Worm (Caenorhabditis elegans): Measurements from ENCODE around the gene mex-6.

The mex-6 gene

DNA sequence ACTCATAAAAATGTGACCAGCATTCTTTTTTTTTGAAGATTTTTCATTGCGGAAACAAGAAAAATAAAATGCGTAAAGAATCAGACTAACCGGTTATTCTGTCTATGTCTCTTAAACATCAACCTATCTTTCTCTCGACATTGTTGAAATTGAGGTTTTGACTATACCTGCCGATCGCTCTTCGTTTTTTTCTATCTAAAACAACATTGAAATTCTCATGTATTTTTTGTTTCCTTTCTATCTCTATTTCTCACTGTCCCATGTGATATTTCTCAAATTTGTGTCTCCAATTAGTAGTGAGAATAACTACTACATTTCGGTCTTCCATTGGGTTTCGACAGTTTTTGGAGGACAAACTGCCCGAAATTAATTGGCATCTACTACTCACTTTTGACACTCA lies 36.9 kb downstream of the mex-6 start:
- TF ChIP-seq nhr-43 (tag; optimal IDR thresholded peaks at IDR 0.05; ENCODE audit: poor library complexity, severe bottlenecking) (peak; percentile 9), pqm-1 (tag; optimal IDR thresholded peaks at IDR 0.05) (no peak), egl-5 (tag; optimal IDR thresholded peaks at IDR 0.05) (no peak), ceh-9 (tag; optimal IDR thresholded peaks at IDR 0.05) (no peak), nhr-11 (tag; optimal IDR thresholded peaks at IDR 0.05) (no peak), nhr-25 (tag; optimal IDR thresholded peaks at IDR 0.05) (peak; percentile 75), ztf-4 (tag; optimal IDR thresholded peaks at IDR 0.05) (no peak), ama-1 (optimal IDR thresholded peaks at IDR 0.05) (no peak), nhr-23 (tag; optimal IDR thresholded peaks at IDR 0.05) (peak; percentile 10)

DNA sequence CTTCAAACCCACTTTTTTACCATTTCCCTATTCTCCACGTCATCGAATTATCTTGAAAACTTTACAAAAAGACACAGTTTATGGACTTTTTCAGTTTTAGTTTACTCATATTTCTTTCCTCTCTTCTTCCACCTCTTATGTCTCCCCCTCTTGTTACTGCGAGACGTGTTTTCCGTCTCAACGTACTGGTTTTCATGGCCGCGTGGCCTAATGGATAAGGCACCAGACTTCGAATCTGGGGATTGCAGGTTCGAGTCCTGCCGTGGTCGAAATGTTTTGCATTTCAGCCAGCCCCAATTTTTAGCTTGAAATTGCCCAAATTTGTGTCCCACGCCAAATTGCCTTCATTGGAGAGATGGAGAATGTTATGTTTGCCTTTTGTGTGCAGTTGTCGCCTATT lies 42.1 kb downstream of the mex-6 start:
- TF ChIP-seq nhr-23 (tag; optimal IDR thresholded peaks at IDR 0.05) (peak; percentile 53), pha-4 (tag; optimal IDR thresholded peaks at IDR 0.05) (peak; percentile 1), nhr-43 (tag; optimal IDR thresholded peaks at IDR 0.05; ENCODE audit: poor library complexity, severe bottlenecking) (peak; percentile 33), skn-1 (tag; optimal IDR thresholded peaks at IDR 0.05) (no peak), nhr-76 (tag; optimal IDR thresholded peaks at IDR 0.05) (no peak), pqm-1 (tag; optimal IDR thresholded peaks at IDR 0.05) (no peak), nfya-1 (tag; optimal IDR thresholded peaks at IDR 0.05; ENCODE audit: insufficient read depth) (peak; percentile 24), nhr-77 (tag; optimal IDR thresholded peaks at IDR 0.05) (peak; percentile 72), hmg-11 (tag; optimal IDR thresholded peaks at IDR 0.05) (peak; percentile 63), elt-3 (tag; optimal IDR thresholded peaks at IDR 0.05) (no peak), mdl-1 (tag; optimal IDR thresholded peaks at IDR 0.05) (no peak), lin-39 (tag; optimal IDR thresholded peaks at IDR 0.05) (no peak), unc-39 (tag; optimal IDR thresholded peaks at IDR 0.05) (peak; percentile 23), nhr-25 (tag; optimal IDR thresholded peaks at IDR 0.05) (peak; percentile 42), elt-2 (tag; optimal IDR thresholded peaks at IDR 0.05) (peak; percentile 37), lsy-12 (tag; optimal IDR thresholded peaks at IDR 0.05) (peak; percentile 70), ceh-9 (tag; optimal IDR thresholded peaks at IDR 0.05) (no peak)

DNA sequence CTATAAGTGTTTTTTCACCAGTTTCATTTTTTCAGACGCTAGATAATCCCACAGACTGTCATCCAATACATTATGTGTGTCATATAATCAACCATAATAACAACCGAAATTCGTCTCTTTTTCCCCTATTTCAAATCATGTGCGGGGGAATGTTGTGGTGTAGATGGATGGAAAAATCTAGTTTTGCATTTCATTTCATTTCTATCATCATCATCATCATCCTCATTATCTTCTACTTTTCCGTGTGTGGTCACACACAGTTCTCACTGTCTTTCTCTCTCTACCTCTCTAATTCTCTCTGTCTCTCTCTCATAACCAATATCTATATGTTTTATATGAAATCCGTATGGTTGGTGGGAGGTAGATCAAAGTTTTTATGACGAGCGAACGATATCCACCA lies 49.4 kb downstream of the mex-6 start:
- TF ChIP-seq aly-2 (tag; optimal IDR thresholded peaks at IDR 0.05) (no peak), fos-1 (tag; optimal IDR thresholded peaks at IDR 0.05) (no peak), nhr-23 (tag; optimal IDR thresholded peaks at IDR 0.05) (peak; percentile 54)

DNA sequence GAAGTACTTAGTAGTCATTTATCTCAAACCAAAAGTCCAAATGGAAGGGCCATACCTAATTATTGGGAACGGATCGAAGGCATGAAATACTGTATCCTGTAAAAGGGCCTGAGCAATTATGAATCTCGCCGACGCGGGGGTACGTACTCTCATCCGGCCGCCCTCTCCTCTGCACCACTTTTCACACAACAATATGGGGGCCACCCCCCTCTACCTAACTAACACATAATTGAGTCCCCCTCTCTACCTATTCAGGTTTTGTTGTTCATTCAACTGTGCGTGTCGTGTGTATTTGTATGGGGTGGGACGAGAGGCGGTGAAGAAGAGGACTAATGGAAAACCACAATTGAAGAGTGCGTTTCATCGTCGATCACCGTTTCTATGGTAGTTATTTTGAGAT lies 50.4 kb downstream of the mex-6 start:
- TF ChIP-seq mml-1 (tag; optimal IDR thresholded peaks at IDR 0.05) (no peak), ceh-28 (tag; optimal IDR thresholded peaks at IDR 0.05) (no peak), nhr-77 (tag; optimal IDR thresholded peaks at IDR 0.05) (no peak), lin-15B (tag; optimal IDR thresholded peaks at IDR 0.05) (no peak), nfya-1 (tag; optimal IDR thresholded peaks at IDR 0.05; ENCODE audit: insufficient read depth) (no peak), ceh-82 (tag; optimal IDR thresholded peaks at IDR 0.05) (no peak), nhr-23 (tag; optimal IDR thresholded peaks at IDR 0.05) (no peak), skn-1 (tag; optimal IDR thresholded peaks at IDR 0.05) (no peak), nhr-67 (tag; optimal IDR thresholded peaks at IDR 0.05) (no peak), elt-3 (tag; optimal IDR thresholded peaks at IDR 0.05) (no peak), eor-1 (tag; optimal IDR thresholded peaks at IDR 0.05) (no peak), nhr-11 (tag; optimal IDR thresholded peaks at IDR 0.05) (no peak), unc-62 (GFP tag; optimal IDR thresholded peaks at IDR 0.05) (no peak), fkh-2 (tag; optimal IDR thresholded peaks at IDR 0.05) (no peak), ama-1 (optimal IDR thresholded peaks at IDR 0.05) (no peak), ztf-11 (tag; optimal IDR thresholded peaks at IDR 0.05) (no peak), ceh-16 (tag; optimal IDR thresholded peaks at IDR 0.05) (no peak), zag-1 (tag; optimal IDR thresholded peaks at IDR 0.05) (no peak)

DNA sequence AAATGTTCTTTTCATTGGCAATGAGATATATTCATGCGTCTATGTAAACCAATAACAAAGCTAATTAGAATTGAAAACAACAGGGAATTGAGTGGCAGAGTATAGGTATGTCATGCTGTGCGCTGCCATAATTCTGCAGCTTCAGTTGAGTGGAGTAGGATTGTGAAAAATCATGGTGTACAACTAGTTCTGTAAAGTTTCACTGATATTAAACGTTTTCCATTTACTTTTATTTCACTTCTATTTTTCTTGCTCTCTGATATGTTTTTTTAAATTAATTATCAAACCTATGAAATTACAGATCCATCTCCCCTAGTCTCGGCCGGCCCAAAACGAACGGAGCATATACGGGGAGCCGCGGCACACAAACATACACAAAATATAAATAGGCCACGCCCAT lies 51.7 kb downstream of the mex-6 start, which contains the start of gene exc-7:
Gene exc-7 (plus strand): TSS at position 301 of the 400 bp plus-strand sequence.
- TF ChIP-seq lsy-12 (tag; optimal IDR thresholded peaks at IDR 0.05) (no peak), snpc-4 (tag; optimal IDR thresholded peaks at IDR 0.05) (no peak), unc-62 (GFP tag; optimal IDR thresholded peaks at IDR 0.05) (no peak), egl-5 (tag; optimal IDR thresholded peaks at IDR 0.05) (no peak), fkh-10 (GFP tag; optimal IDR thresholded peaks at IDR 0.05) (no peak), lin-15B (tag; optimal IDR thresholded peaks at IDR 0.05) (no peak), nhr-11 (tag; optimal IDR thresholded peaks at IDR 0.05) (no peak), lin-39 (tag; optimal IDR thresholded peaks at IDR 0.05) (no peak), nhr-23 (tag; optimal IDR thresholded peaks at IDR 0.05) (no peak), nfya-1 (tag; optimal IDR thresholded peaks at IDR 0.05; ENCODE audit: insufficient read depth) (no peak), nhr-77 (tag; optimal IDR thresholded peaks at IDR 0.05) (no peak), elt-2 (tag; optimal IDR thresholded peaks at IDR 0.05) (no peak), nhr-43 (tag; optimal IDR thresholded peaks at IDR 0.05; ENCODE audit: poor library complexity, severe bottlenecking) (no peak), mml-1 (tag; optimal IDR thresholded peaks at IDR 0.05) (no peak), ceh-16 (tag; optimal IDR thresholded peaks at IDR 0.05) (no peak), nhr-67 (tag; optimal IDR thresholded peaks at IDR 0.05) (no peak), ztf-11 (tag; optimal IDR thresholded peaks at IDR 0.05) (no peak), fos-1 (tag; optimal IDR thresholded peaks at IDR 0.05) (no peak)
